Worm (Caenorhabditis elegans) whole organism, mixed stage, embryonic: Measurements from ENCODE around the gene M106.2.
A peak's percentile ranks its signal among the peaks of the same experiment; 100 is the strongest.

Experiments used
- bed-3 ChIP-seq: fragments of 200-800 bp; sonication (Bioruptor generic); optimal IDR thresholded peaks from 3 replicates; lab custom pipeline; 2018; ENCODE audit warnings: mild to moderate bottlenecking, missing genetic modification characterization, moderate library complexity, missing compliant biosample characterization
- blmp-1 ChIP-seq: fragments of 150-350 bp; optimal IDR thresholded peaks from 2 replicates; lab custom pipeline; 2014; ENCODE audit warnings: missing biosample characterization, missing genetic modification characterization
- ceh-39 ChIP-seq: fragments of 150-350 bp; optimal IDR thresholded peaks from 2 replicates; lab custom pipeline; 2014; ENCODE audit warnings: missing biosample characterization, missing genetic modification characterization
- ceh-43 ChIP-seq: fragments of 200-800 bp; sonication (Bioruptor generic); optimal IDR thresholded peaks from 2 replicates; lab custom pipeline; 2018; ENCODE audit warnings: mild to moderate bottlenecking, missing genetic modification characterization, moderate library complexity, missing compliant biosample characterization
- ceh-83 ChIP-seq: fragments of 200-800 bp; sonication (Bioruptor generic); optimal IDR thresholded peaks from 2 replicates; lab custom pipeline; 2018; ENCODE audit warnings: mild to moderate bottlenecking, missing genetic modification characterization, missing compliant biosample characterization
- ces-1 ChIP-seq: fragments of 150-350 bp; optimal IDR thresholded peaks from 2 replicates; lab custom pipeline; 2014; ENCODE audit warnings: missing biosample characterization, missing genetic modification reagents, missing genetic modification characterization
- cnd-1 ChIP-seq: fragments of 200-800 bp; sonication (Bioruptor generic); optimal IDR thresholded peaks from 2 replicates; lab custom pipeline; 2018; ENCODE audit warnings: mild to moderate bottlenecking, missing genetic modification characterization, missing compliant biosample characterization
- drap-1 ChIP-seq: fragments of 200-800 bp; sonication (Bioruptor generic); optimal IDR thresholded peaks from 3 replicates; lab custom pipeline; 2018; ENCODE audit warnings: mild to moderate bottlenecking, missing genetic modification characterization, missing compliant biosample characterization
- elt-1 ChIP-seq: sonication (generic microtip); optimal IDR thresholded peaks from 2 replicates; lab custom pipeline; 2017; ENCODE audit warnings: missing genetic modification characterization, mild to moderate bottlenecking, missing compliant biosample characterization, antibody characterized with exemption, moderate library complexity, borderline replicate concordance; ENCODE audit not compliant: insufficient read depth
- elt-3 ChIP-seq: fragments of 150-350 bp; optimal IDR thresholded peaks from 2 replicates; lab custom pipeline; 2014; ENCODE audit warnings: missing biosample characterization, missing genetic modification characterization
- flh-1 ChIP-seq: fragments of 200-800 bp; sonication (Bioruptor generic); optimal IDR thresholded peaks from 2 replicates; lab custom pipeline; 2018; ENCODE audit warnings: mild to moderate bottlenecking, missing genetic modification characterization, moderate library complexity, missing compliant biosample characterization
- ham-2 ChIP-seq: fragments of 200-800 bp; sonication (Bioruptor generic); optimal IDR thresholded peaks from 2 replicates; lab custom pipeline; 2018; ENCODE audit warnings: mild to moderate bottlenecking, missing genetic modification characterization, missing compliant biosample characterization
- hlh-1 ChIP-seq: fragments of 150-350 bp; optimal IDR thresholded peaks from 2 replicates; lab custom pipeline; 2014; ENCODE audit warnings: missing biosample characterization, missing genetic modification reagents, missing genetic modification characterization
- lin-13 ChIP-seq: fragments of 150-350 bp; optimal IDR thresholded peaks from 2 replicates; lab custom pipeline; 2014; ENCODE audit warnings: missing biosample characterization, missing genetic modification characterization
- lin-32 ChIP-seq: fragments of 200-800 bp; sonication (Bioruptor generic); optimal IDR thresholded peaks from 2 replicates; lab custom pipeline; 2018; ENCODE audit warnings: mild to moderate bottlenecking, missing genetic modification characterization, missing compliant biosample characterization
- lsy-2 ChIP-seq: fragments of 150-350 bp; optimal IDR thresholded peaks from 2 replicates; lab custom pipeline; 2014; ENCODE audit warnings: missing biosample characterization, missing genetic modification characterization
- mep-1 ChIP-seq: fragments of 150-350 bp; optimal IDR thresholded peaks from 2 replicates; lab custom pipeline; 2017; ENCODE audit warnings: missing biosample characterization, missing genetic modification reagents, missing genetic modification characterization, inconsistent platforms
- mls-2 ChIP-seq: sonication (generic microtip); optimal IDR thresholded peaks from 2 replicates; lab custom pipeline; 2016; ENCODE audit warnings: mild to moderate bottlenecking, missing genetic modification characterization, moderate library complexity, missing compliant biosample characterization
- nhr-12 ChIP-seq: fragments of 150-350 bp; optimal IDR thresholded peaks from 2 replicates; lab custom pipeline; 2014; ENCODE audit warnings: missing biosample characterization, missing genetic modification characterization
- nhr-2 ChIP-seq: fragments of 150-350 bp; optimal IDR thresholded peaks from 2 replicates; lab custom pipeline; 2014; ENCODE audit warnings: missing biosample characterization, missing genetic modification characterization
- nhr-237 ChIP-seq: fragments of 150-350 bp; optimal IDR thresholded peaks from 2 replicates; lab custom pipeline; 2014; ENCODE audit warnings: missing biosample characterization, missing genetic modification characterization
- nhr-28 ChIP-seq: fragments of 150-350 bp; optimal IDR thresholded peaks from 2 replicates; lab custom pipeline; 2014; ENCODE audit warnings: missing biosample characterization, missing genetic modification characterization
- nhr-76 ChIP-seq: sonication (generic microtip); optimal IDR thresholded peaks from 2 replicates; lab custom pipeline; 2017; ENCODE audit warnings: missing biosample characterization, missing genetic modification characterization
- pha-4 ChIP-seq: fragments of 150-350 bp; optimal IDR thresholded peaks from 2 replicates; lab custom pipeline; 2018; ENCODE audit warnings: missing biosample characterization, missing genetic modification reagents, missing genetic modification characterization
- sem-2 ChIP-seq: fragments of 200-800 bp; sonication (Bioruptor generic); optimal IDR thresholded peaks from 2 replicates; lab custom pipeline; 2018; ENCODE audit warnings: mild to moderate bottlenecking, missing genetic modification characterization, missing compliant biosample characterization
- snpc-4 ChIP-seq: fragments of 150-350 bp; optimal IDR thresholded peaks from 2 replicates; lab custom pipeline; 2014; ENCODE audit warnings: missing biosample characterization, missing genetic modification characterization
- sptf-1 ChIP-seq: sonication (generic microtip); optimal IDR thresholded peaks from 2 replicates; lab custom pipeline; 2017; ENCODE audit warnings: mild to moderate bottlenecking, missing genetic modification characterization, moderate library complexity, missing compliant biosample characterization
- tbx-8 ChIP-seq: fragments of 200-800 bp; sonication (Bioruptor generic); optimal IDR thresholded peaks from 2 replicates; lab custom pipeline; 2018; ENCODE audit warnings: mild to moderate bottlenecking, missing genetic modification characterization, moderate library complexity, missing compliant biosample characterization
- unc-120 ChIP-seq: sonication (generic microtip); optimal IDR thresholded peaks from 2 replicates; lab custom pipeline; 2017; ENCODE audit warnings: missing genetic modification characterization, missing compliant biosample characterization; ENCODE audit not compliant: poor library complexity, severe bottlenecking
- unc-62 ChIP-seq: fragments of 150-350 bp; optimal IDR thresholded peaks from 2 replicates; lab custom pipeline; 2014; ENCODE audit warnings: missing biosample characterization, missing genetic modification reagents, missing genetic modification characterization

M106.2 gene

DNA sequence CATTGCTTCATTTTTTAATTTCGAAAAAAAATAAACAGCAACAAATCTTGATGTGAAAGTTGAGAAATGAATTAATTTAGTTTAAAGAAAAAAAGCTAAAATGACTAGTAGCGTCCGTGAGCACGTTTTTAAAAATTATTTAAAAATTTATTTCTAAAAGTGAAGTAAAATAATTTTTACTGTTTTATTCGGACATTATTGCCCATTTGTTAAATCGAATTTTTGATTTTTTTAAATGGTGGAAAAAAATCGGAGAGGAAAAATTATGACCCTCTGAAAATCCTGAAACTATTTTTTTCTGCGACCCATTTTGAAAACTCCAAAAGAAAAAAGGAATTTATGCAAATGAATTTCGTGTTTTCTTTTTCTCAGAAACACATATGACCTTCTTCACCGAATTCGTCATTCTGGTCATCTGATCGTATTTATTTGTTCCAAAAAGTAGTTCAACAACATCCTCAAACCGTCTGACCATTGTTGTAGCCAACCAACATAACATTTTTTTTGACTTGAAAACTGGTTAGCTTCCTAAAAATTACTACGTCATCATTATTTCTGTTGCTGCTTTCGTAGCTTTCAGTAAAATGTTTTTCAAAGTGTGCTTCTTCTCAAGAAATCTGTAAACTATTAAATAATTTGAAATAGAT, 36.2 kb upstream of the M106.2 start, which contains the start of gene F44F4.3:
F44F4.3 (minus strand) TSS at position 51 of the 647 bp plus-strand sequence.
- TF ChIP-seq nhr-12 (tag; lab: Kevin White, UChicago) (no peak), pha-4 (tag; lab: Kevin White, UChicago) (no peak), ham-2 (GFP tag; lab: Kevin White, UChicago) (no peak), elt-3 (tag; lab: Kevin White, UChicago) (no peak), nhr-2 (no peak), mls-2 (tag; lab: Kevin White, UChicago) (no peak), tbx-8 (no peak)

- no peak for TF ChIP-seq pha-4 (tag; lab: Kevin White, UChicago)
Measured at ce11 chrII:10885250-10885649, 35.4 kb upstream of the M106.2 start.

DNA sequence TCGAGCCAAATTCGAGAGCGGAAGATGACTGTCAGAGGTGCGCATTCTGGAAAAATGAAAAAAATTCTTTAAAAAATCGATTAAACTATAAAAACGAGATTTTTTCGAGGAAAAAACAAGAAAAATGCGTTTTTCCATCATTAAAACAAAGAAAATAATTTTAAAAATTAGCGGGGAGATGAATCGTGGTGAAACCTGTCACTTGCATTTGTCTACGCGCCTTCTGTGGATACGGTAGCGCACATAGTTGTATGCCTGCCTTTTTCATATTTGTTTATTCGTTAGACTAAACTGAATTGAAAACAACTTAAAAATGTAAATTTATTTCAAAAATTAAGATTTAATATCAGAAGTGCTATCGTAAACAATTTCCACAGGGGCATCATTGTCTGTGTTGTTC, 34.6 kb upstream of the M106.2 start, which contains the start of gene egg-3:
egg-3 (minus strand) TSS at position 46 of the 400 bp plus-strand sequence.
- TF ChIP-seq hlh-1: no peak
- TF ChIP-seq nhr-76 (tag; lab: Kevin White, UChicago): no peak
- no peak for TF ChIP-seq ceh-39
- no peak for TF ChIP-seq nhr-28
- TF ChIP-seq blmp-1 (tag; lab: Kevin White, UChicago): no peak
- no peak for TF ChIP-seq mls-2 (tag; lab: Kevin White, UChicago)
- no peak for TF ChIP-seq unc-120 (tag; lab: Kevin White, UChicago)
- TF ChIP-seq flh-1 (GFP tag; lab: Kevin White, UChicago): no peak
- TF ChIP-seq lin-32: no peak
- no peak for TF ChIP-seq elt-1 (tag; lab: Kevin White, UChicago)
- TF ChIP-seq elt-3 (tag; lab: Kevin White, UChicago): no peak
- no peak for TF ChIP-seq drap-1 (GFP tag; lab: Kevin White, UChicago)
- TF ChIP-seq sem-2 (GFP tag; lab: Kevin White, UChicago): no peak
- TF ChIP-seq snpc-4 (tag; lab: Kevin White, UChicago): no peak
- no peak for TF ChIP-seq nhr-2
- TF ChIP-seq sptf-1 (tag; lab: Kevin White, UChicago): no peak
- no peak for TF ChIP-seq tbx-8
- no peak for TF ChIP-seq ham-2 (GFP tag; lab: Kevin White, UChicago)

DNA sequence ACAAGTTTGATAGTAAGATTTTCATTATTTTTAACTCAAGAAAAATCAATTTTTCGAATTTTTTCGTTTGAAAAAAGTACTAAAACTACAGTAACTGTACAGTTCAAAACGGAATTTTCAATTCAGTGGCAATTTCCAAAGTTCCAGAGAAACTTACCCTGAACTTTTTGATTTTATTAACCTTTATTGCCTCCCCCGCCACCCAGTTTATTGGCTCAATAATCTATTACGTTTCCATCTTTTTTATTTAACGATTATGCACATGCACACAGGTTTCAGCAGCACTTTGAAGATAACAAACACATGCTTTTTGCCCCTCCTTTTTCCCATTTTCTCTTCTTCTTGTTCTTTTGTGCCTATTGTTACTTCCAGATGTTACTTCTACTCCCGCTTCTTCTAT, 30.8 kb upstream of the M106.2 start, which contains the start of gene lurp-1:
lurp-1 (plus strand) TSS at position 301 of the 400 bp plus-strand sequence.
- no peak for TF ChIP-seq bed-3
- TF ChIP-seq nhr-28: no peak
- no peak for TF ChIP-seq drap-1 (GFP tag; lab: Kevin White, UChicago)
- TF ChIP-seq snpc-4 (tag; lab: Kevin White, UChicago): no peak
- TF ChIP-seq, all 35 proteins: peak for 0

- TF ChIP-seq elt-3 (tag; lab: Kevin White, UChicago): no peak
- TF ChIP-seq flh-1 (GFP tag; lab: Kevin White, UChicago): no peak
- TF ChIP-seq blmp-1 (tag; lab: Kevin White, UChicago): no peak
- TF ChIP-seq cnd-1: no peak
- TF ChIP-seq elt-1 (tag; lab: Kevin White, UChicago): no peak
- no peak for TF ChIP-seq lin-32
Measured at ce11 chrII:10873631-10874030, 23.8 kb upstream of the M106.2 start, which contains the start of gene orc-2. TSS of gene orc-2 (plus strand) at chrII:10873931.

DNA sequence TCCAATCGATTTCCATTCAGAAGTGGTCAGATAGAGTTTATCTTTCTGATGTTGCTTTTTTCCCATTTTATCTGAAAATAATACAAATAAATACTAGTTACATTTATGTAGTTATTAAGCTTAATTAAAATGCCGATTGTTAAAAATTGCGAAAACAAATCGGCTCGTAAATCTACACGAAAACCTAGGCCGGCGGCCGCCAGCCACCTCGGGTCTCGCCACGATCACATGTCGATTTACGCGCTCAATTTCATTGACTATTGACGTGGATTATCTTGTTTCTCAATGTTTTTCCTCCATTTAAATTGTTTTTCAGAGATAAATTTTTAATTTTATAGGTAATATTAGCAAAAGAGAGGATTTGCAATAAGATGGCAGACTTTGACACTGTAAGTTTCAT, 22.7 kb upstream of the M106.2 start, which contains the start of the genes cyn-4 and copz-1:
cyn-4 (minus strand) TSS at position 71 of the 400 bp plus-strand sequence.
copz-1 (plus strand) TSS at position 339 of the 400 bp plus-strand sequence.
- peak; percentile 67 for TF ChIP-seq ceh-39
- TF ChIP-seq tbx-8: no peak
- TF ChIP-seq elt-1 (tag; lab: Kevin White, UChicago): no peak
- TF ChIP-seq drap-1 (GFP tag; lab: Kevin White, UChicago): no peak
- TF ChIP-seq ces-1 (GFP tag; lab: Kevin White, UChicago): peak; percentile 81
- TF ChIP-seq unc-62 (GFP tag; lab: Kevin White, UChicago): no peak
- no peak for TF ChIP-seq nhr-12 (tag; lab: Kevin White, UChicago)
- TF ChIP-seq ceh-83 (GFP tag; lab: Kevin White, UChicago): no peak
- peak; percentile 28 for TF ChIP-seq nhr-237 (tag; lab: Kevin White, UChicago)
- TF ChIP-seq mep-1: peak; percentile 61
- peak; percentile 78 for TF ChIP-seq lsy-2 (tag; lab: Kevin White, UChicago)
- TF ChIP-seq nhr-76 (tag; lab: Kevin White, UChicago): no peak
- peak; percentile 2 for TF ChIP-seq nhr-2
- TF ChIP-seq ceh-43 (GFP tag; lab: Kevin White, UChicago): no peak
- peak; percentile 43 for TF ChIP-seq lin-13 (tag; lab: Kevin White, UChicago)
- TF ChIP-seq pha-4 (tag; lab: Kevin White, UChicago): peak; percentile 75
- peak; percentile 41 for TF ChIP-seq mls-2 (tag; lab: Kevin White, UChicago)
- TF ChIP-seq hlh-1: peak; percentile 3
- peak; percentile 49 for TF ChIP-seq sptf-1 (tag; lab: Kevin White, UChicago)
- no peak for TF ChIP-seq elt-3 (tag; lab: Kevin White, UChicago)
